Worm (Caenorhabditis elegans): ENCODE results near the gene F17E9.5.
A peak's percentile ranks its signal among the peaks of the same experiment; 100 is the strongest.

F17E9.5 gene

DNA sequence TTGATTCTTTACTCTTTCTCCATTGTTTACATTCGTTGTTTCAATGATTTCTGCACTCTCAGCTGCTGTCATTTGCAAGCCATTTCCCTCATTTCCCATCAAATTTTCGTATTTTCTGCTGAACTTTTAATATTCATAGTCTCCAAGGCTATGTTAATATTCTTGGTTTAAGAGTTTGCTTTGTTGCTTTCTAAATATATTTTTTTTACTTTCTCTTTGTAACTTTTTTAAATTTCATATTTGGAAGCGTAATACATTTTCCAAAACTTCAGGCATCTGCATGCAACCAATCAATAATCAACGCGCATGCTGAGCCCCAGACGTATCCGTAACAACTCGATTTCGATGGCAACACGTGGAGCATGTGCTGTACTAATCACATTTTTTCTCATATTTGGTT, 15.2 kb downstream of the F17E9.5 start, which contains the start of gene sqv-1:
sqv-1 (plus strand) TSS at position 301 of the 400 bp plus-strand sequence.
- TF ChIP-seq cog-1 (tag; optimal IDR thresholded peaks at IDR 0.05) (no peak), tab-1 (GFP tag; IDR thresholded peaks at IDR 0.05) (no peak), ztf-23 (GFP tag; IDR thresholded peaks at IDR 0.05) (no peak), med-1 (GFP tag; optimal IDR thresholded peaks at IDR 0.05; ENCODE audit: insufficient read depth) (no peak), ztf-29 (GFP tag; IDR thresholded peaks at IDR 0.05) (no peak), ref-1 (GFP tag; conservative IDR thresholded peaks at IDR 0.05) (no peak), klf-2 (GFP tag; conservative IDR thresholded peaks at IDR 0.05) (no peak), flt-1 (GFP tag; IDR thresholded peaks at IDR 0.05) (no peak), T22C8.4 (GFP tag; IDR thresholded peaks at IDR 0.05) (no peak)

DNA sequence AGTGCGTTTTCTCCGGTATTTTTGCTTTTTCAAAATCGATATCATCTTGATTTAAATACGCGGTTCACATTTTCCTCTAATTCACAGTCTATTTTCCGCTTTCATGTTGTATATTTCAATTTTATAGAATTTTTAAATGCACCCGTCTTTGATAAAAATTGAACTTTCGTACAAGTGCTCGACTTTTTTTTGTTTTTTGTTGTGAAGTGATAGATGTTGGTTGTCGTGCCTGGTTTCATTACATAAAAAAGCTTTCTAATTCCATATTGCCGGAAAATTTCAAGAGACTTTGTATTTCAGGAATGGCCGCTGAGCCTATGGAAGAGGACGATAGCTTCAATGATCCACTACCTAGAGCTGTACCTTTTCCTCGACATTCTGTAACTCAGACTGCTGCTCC, 17.5 kb downstream of the F17E9.5 start, which contains the start of gene D2096.12:
D2096.12 (plus strand) TSS at position 301 of the 400 bp plus-strand sequence.
- no peak for TF ChIP-seq ztf-29 (GFP tag; IDR thresholded peaks at IDR 0.05)
- TF ChIP-seq T22C8.4 (GFP tag; IDR thresholded peaks at IDR 0.05): no peak
- TF ChIP-seq cog-1 (tag; optimal IDR thresholded peaks at IDR 0.05): no peak
- TF ChIP-seq med-1 (GFP tag; optimal IDR thresholded peaks at IDR 0.05; ENCODE audit: insufficient read depth): no peak
- no peak for TF ChIP-seq flt-1 (GFP tag; IDR thresholded peaks at IDR 0.05)
- no peak for TF ChIP-seq ref-1 (GFP tag; conservative IDR thresholded peaks at IDR 0.05)
- no peak for TF ChIP-seq ztf-23 (GFP tag; IDR thresholded peaks at IDR 0.05)
- no peak for TF ChIP-seq tab-1 (GFP tag; IDR thresholded peaks at IDR 0.05)
- no peak for TF ChIP-seq klf-2 (GFP tag; conservative IDR thresholded peaks at IDR 0.05)

DNA sequence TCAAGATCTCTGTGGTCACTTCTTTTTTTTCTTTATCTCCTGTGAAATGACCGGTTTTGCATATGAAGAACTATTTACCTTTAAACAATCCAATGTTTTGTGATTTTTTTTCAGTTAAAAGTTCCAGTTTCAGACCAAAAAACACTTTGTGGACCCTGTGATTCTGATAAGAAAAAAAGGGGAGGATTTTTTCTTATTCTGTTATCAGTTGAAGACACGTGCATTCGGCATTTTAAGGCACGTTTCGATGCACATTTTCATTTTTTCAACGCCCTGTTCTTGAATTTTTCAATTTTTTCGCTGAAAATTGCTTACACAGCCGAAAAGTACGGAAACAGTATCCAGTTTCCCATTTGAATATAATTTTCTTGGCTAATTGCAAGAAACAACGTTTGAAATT, 20.7 kb downstream of the F17E9.5 start, which contains the start of gene aagr-1:
aagr-1 (plus strand) TSS at position 227 of the 400 bp plus-strand sequence.
- no peak for TF ChIP-seq ztf-23 (GFP tag; IDR thresholded peaks at IDR 0.05)
- TF ChIP-seq med-1 (GFP tag; optimal IDR thresholded peaks at IDR 0.05; ENCODE audit: insufficient read depth): no peak
- TF ChIP-seq ref-1 (GFP tag; conservative IDR thresholded peaks at IDR 0.05): no peak
- TF ChIP-seq flt-1 (GFP tag; IDR thresholded peaks at IDR 0.05): no peak
- TF ChIP-seq klf-2 (GFP tag; conservative IDR thresholded peaks at IDR 0.05): no peak
- no peak for TF ChIP-seq T22C8.4 (GFP tag; IDR thresholded peaks at IDR 0.05)
- no peak for TF ChIP-seq cog-1 (tag; optimal IDR thresholded peaks at IDR 0.05)
- TF ChIP-seq tab-1 (GFP tag; IDR thresholded peaks at IDR 0.05): no peak
- TF ChIP-seq ztf-29 (GFP tag; IDR thresholded peaks at IDR 0.05): no peak

DNA sequence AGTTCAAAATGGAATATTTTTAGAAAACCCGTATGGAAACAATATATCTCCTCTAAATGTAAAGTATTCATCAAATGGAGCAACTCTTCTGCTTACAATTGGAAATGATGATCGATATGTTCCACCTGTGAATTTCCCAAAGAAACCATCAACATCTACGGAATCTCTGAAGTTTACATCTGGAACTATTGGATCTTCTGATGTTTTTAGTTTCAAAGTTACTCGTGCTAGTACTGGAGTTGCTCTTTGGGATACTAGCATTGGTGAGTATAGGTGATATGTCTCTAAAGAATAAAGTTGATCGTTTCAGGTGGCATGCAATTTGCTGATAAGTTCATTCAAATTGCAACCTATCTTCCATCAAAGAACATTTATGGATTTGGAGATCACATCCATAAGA, 22.3 kb downstream of the F17E9.5 start:
- TF ChIP-seq ref-1 (GFP tag; conservative IDR thresholded peaks at IDR 0.05): no peak
- no peak for TF ChIP-seq ztf-29 (GFP tag; IDR thresholded peaks at IDR 0.05)

DNA sequence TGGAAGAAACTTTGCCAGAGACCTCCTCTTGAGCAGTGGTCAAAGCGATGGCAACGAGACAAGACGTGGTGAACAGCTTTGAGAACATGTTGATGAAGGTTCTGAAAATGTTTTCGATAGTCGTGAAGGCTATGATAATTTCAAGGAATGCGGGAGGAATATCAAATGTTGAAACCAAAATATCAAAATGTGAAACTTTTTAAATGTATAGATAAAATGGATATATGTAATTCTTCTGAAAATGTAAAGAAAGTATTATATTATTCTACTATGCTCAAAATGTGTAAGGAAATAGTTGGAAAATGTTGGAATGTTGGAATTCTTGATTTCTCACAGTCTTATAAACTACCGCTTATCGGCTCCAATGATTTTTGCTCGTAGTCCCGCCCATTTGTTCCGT, 23.5 kb downstream of the F17E9.5 start, which contains the start of gene D2096.6:
D2096.6 (minus strand) TSS at position 101 of the 400 bp plus-strand sequence.
- no peak for TF ChIP-seq ztf-23 (GFP tag; IDR thresholded peaks at IDR 0.05)
- TF ChIP-seq T22C8.4 (GFP tag; IDR thresholded peaks at IDR 0.05): no peak
- TF ChIP-seq klf-2 (GFP tag; conservative IDR thresholded peaks at IDR 0.05): no peak
- no peak for TF ChIP-seq cog-1 (tag; optimal IDR thresholded peaks at IDR 0.05)
- no peak for TF ChIP-seq tab-1 (GFP tag; IDR thresholded peaks at IDR 0.05)
- TF ChIP-seq ztf-29 (GFP tag; IDR thresholded peaks at IDR 0.05): no peak
- TF ChIP-seq ref-1 (GFP tag; conservative IDR thresholded peaks at IDR 0.05): no peak
- no peak for TF ChIP-seq med-1 (GFP tag; optimal IDR thresholded peaks at IDR 0.05; ENCODE audit: insufficient read depth)
- TF ChIP-seq flt-1 (GFP tag; IDR thresholded peaks at IDR 0.05): no peak

DNA sequence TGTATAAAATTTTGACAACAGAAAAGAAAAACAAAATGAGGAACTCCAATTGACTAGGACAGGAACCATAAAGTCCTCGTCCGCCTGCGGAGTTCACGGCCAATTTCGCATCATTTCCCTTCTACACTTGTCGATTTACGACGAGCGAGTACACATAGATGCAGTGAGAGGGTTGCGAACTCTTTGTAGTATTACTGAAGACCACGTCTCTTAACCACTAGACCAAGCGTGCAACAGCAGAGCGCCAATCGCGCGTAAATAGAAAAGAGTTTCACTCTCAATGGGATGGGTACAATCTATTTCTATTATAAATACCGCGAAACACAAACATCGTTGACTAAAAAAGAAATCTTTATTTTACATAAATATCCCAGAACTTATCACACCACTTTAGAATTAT, 29.8 kb downstream of the F17E9.5 start:
- peak; percentile 81; the same call in 1 of the 2 replicates for TF ChIP-seq ztf-29 (GFP tag; IDR thresholded peaks at IDR 0.05)
- peak; percentile 95 for TF ChIP-seq tab-1 (GFP tag; IDR thresholded peaks at IDR 0.05)
- TF ChIP-seq T22C8.4 (GFP tag; IDR thresholded peaks at IDR 0.05): peak; percentile 83
- TF ChIP-seq med-1 (GFP tag; optimal IDR thresholded peaks at IDR 0.05; ENCODE audit: insufficient read depth): peak; percentile 57
- peak; percentile 78 for TF ChIP-seq ref-1 (GFP tag; conservative IDR thresholded peaks at IDR 0.05)
- peak; percentile 93 for TF ChIP-seq ztf-23 (GFP tag; IDR thresholded peaks at IDR 0.05)
- peak; percentile 89 for TF ChIP-seq cog-1 (tag; optimal IDR thresholded peaks at IDR 0.05)
- TF ChIP-seq klf-2 (GFP tag; conservative IDR thresholded peaks at IDR 0.05): 0 out of 2 replicates have a peak, but pooled peaks have one; percentile 53
- TF ChIP-seq flt-1 (GFP tag; IDR thresholded peaks at IDR 0.05): peak; percentile 96

DNA sequence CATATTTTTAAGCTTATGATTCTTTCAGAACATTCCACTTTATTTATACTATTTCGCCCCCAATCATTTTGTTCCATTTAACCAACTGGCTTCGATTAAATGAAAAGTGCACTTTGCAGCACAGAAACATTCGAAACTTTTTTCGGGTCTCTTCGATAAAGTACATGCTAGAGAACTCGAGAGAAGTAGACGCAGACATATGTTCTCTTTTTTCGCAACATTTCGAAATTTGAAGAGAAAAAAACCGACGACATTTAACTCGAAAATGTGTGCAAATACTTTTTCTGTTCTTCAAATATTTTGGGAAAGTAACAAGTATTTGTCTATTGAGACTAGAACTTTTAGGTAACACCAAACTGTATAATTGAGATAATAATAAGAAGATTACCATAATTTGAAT, 31.3 kb downstream of the F17E9.5 start:
- TF ChIP-seq flt-1 (GFP tag; IDR thresholded peaks at IDR 0.05) (no peak), ztf-29 (GFP tag; IDR thresholded peaks at IDR 0.05) (no peak), tab-1 (GFP tag; IDR thresholded peaks at IDR 0.05) (no peak), ztf-23 (GFP tag; IDR thresholded peaks at IDR 0.05) (no peak), med-1 (GFP tag; optimal IDR thresholded peaks at IDR 0.05; ENCODE audit: insufficient read depth) (no peak), ref-1 (GFP tag; conservative IDR thresholded peaks at IDR 0.05) (no peak), T22C8.4 (GFP tag; IDR thresholded peaks at IDR 0.05) (no peak), klf-2 (GFP tag; conservative IDR thresholded peaks at IDR 0.05) (no peak), cog-1 (tag; optimal IDR thresholded peaks at IDR 0.05) (no peak)

DNA sequence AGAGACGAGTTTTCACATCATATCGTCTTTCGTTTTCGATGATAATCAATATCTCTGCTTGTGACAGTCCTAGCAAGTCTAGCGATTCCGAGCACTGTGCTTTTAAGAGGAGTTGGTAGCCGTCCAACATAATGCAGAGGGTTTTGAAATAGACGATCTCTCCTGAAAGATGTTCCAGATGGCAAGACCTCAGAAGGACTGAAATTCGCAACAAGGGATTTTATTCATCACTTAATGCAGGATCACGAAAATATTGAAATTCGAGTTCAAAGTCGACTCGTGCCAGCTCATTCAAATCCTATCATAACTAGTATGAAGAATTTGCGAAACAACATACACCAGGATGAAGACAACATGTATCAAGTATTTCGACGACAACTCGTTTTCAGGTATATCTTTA, 31.9 kb downstream of the F17E9.5 start, which contains the start of gene D2096.7:
D2096.7 (minus strand) TSS at position 130 of the 400 bp plus-strand sequence.
- TF ChIP-seq med-1 (GFP tag; optimal IDR thresholded peaks at IDR 0.05; ENCODE audit: insufficient read depth) (no peak), ztf-29 (GFP tag; IDR thresholded peaks at IDR 0.05) (no peak), flt-1 (GFP tag; IDR thresholded peaks at IDR 0.05) (no peak), ref-1 (GFP tag; conservative IDR thresholded peaks at IDR 0.05) (no peak)

DNA sequence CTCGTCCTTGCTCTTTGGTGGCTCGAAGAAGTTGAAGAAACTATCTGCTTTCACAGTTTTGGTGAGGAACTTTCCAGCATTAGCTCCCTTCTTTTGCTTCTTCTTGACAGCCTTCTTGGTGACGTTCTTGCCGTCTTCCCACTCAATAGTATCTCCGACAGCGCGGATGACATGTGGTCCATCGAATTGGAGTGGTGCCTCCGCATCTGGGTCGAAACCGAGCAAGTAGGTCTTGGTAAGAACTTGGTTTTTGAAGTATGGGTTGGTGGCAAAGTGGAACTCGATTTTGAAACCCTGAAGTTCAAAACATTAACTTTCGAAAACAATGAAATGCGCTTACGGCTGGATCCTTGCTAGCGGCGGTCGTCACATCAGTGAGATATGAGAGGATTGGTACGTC, 32.7 kb downstream of the F17E9.5 start:
- TF ChIP-seq ztf-29 (GFP tag; IDR thresholded peaks at IDR 0.05): no peak

DNA sequence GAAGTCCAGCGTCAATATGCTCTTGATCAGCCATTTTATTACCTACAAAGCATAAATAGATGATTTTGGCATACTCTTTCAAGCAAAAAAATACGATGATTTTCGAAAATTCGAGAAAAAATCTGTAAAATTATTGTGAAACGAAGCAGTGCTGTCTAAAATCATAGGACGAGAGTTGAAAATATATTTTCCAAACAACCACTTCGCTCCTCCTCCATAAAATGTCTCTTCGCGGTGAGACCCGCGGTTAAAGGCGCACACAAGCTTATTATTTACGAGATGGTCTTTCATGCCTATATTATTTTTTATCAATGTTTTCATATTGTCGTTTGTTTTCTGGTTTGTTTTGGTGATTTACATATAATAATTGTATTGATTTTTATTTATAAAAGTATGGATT, 33.7 kb downstream of the F17E9.5 start, which contains the start of gene nap-1:
nap-1 (minus strand) TSS at position 42 of the 400 bp plus-strand sequence.
- TF ChIP-seq cog-1 (tag; optimal IDR thresholded peaks at IDR 0.05) (peak; percentile 36), T22C8.4 (GFP tag; IDR thresholded peaks at IDR 0.05) (no peak)

Measured in whole organism, midembryonic.